1 fruit fly cellular context compared by ENCODE assay signal in genomic region chrX:4105830-4106233, dm6.
TF ChIP-seq lines count a peak whose summit lies in the region.

Gene cib (plus strand): TSS chrX:4106113.

TF ChIP-seq in whole organism, embryonic, 481 proteins besides CTCF, POLR2A, EP300 and RAD21 (continued from another document):
- TF ChIP-seq NFAT (GFP tag; IDR thresholded peaks at IDR 0.05; lab: Robert Waterston, UW) (no peak), lola (GFP tag; optimal IDR thresholded peaks at IDR 0.05; lab: Kevin White, UChicago) (no peak), Ssrp (tag; optimal IDR thresholded peaks at IDR 0.05; lab: Kevin White, UChicago) (no peak), Antp (GFP tag; optimal IDR thresholded peaks at IDR 0.05; lab: Kevin White, UChicago) (peak; percentile 10), Hr51 (GFP tag; optimal IDR thresholded peaks at IDR 0.05; lab: Kevin White, UChicago) (peak; percentile 12), CG7556 (GFP tag; optimal IDR thresholded peaks at IDR 0.05; lab: Kevin White, UChicago) (no peak), tin (GFP tag; optimal IDR thresholded peaks at IDR 0.05; lab: Kevin White, UChicago) (no peak), CG12769 (tag; optimal IDR thresholded peaks at IDR 0.05; lab: Kevin White, UChicago) (no peak), NK7.1 (GFP tag; optimal IDR thresholded peaks at IDR 0.05; lab: Kevin White, UChicago) (no peak), Lhr (GFP tag; optimal IDR thresholded peaks at IDR 0.05; lab: Kevin White, UChicago) (peak; percentile 99), ro (GFP tag; IDR thresholded peaks at IDR 0.05; lab: Robert Waterston, UW) (no peak), PHDP (tag; optimal IDR thresholded peaks at IDR 0.05; lab: Kevin White, UChicago) (peak; percentile 31), Dp (GFP tag; optimal IDR thresholded peaks at IDR 0.05; lab: Kevin White, UChicago) (peak; percentile 96), fru (optimal IDR thresholded peaks at IDR 0.05; lab: Kevin White, UChicago) (no peak), ranshi (GFP tag; IDR thresholded peaks at IDR 0.05; lab: Robert Waterston, UW) (peak; percentile 47; the same call in 1 of the 2 replicates), nom (GFP tag; optimal IDR thresholded peaks at IDR 0.05; lab: Kevin White, UChicago) (peak; percentile 49), CG13123 (GFP tag; optimal IDR thresholded peaks at IDR 0.05; lab: Kevin White, UChicago) (no peak), kah (GFP tag; optimal IDR thresholded peaks at IDR 0.05; lab: Kevin White, UChicago) (no peak), CG17361 (GFP tag; IDR thresholded peaks at IDR 0.05; lab: Robert Waterston, UW) (peak; percentile 29; the same call in 1 of the 3 replicates), Ada2b (GFP tag; IDR thresholded peaks at IDR 0.05; lab: Robert Waterston, UW) (no peak), CG12391 (tag; optimal IDR thresholded peaks at IDR 0.05; lab: Kevin White, UChicago) (peak; percentile 38), HLH54F (GFP tag; optimal IDR thresholded peaks at IDR 0.05; lab: Kevin White, UChicago) (peak; percentile 15), crc (GFP tag; optimal IDR thresholded peaks at IDR 0.05; lab: Kevin White, UChicago) (no peak), CG4404 (GFP tag; IDR thresholded peaks at IDR 0.05; lab: Robert Waterston, UW) (no peak), Adf1 (GFP tag; IDR thresholded peaks at IDR 0.05; lab: Robert Waterston, UW) (peak; percentile 37; the same call in 1 of the 2 replicates), cwo (GFP tag; optimal IDR thresholded peaks at IDR 0.05; lab: Kevin White, UChicago) (no peak), CG17829 (tag; optimal IDR thresholded peaks at IDR 0.05; lab: Kevin White, UChicago) (peak; percentile 72), tap (tag; optimal IDR thresholded peaks at IDR 0.05; lab: Kevin White, UChicago) (no peak), da (GFP tag; optimal IDR thresholded peaks at IDR 0.05; lab: Kevin White, UChicago) (no peak), gcm2 (GFP tag; optimal IDR thresholded peaks at IDR 0.05; lab: Kevin White, UChicago) (no peak), CG15514 (GFP tag; optimal IDR thresholded peaks at IDR 0.05; lab: Kevin White, UChicago) (peak; percentile 89), Dad (GFP tag; optimal IDR thresholded peaks at IDR 0.05; lab: Kevin White, UChicago) (peak; percentile 53), croc (GFP tag; conservative IDR thresholded peaks at IDR 0.05; lab: Robert Waterston, UW) (no peak), CG12104 (GFP tag; optimal IDR thresholded peaks at IDR 0.05; lab: Kevin White, UChicago) (no peak), CG11456 (GFP tag; IDR thresholded peaks at IDR 0.05; lab: Robert Waterston, UW) (0 out of 3 replicates have a peak, but pooled peaks have one; percentile 34), gt (GFP tag; IDR thresholded peaks at IDR 0.05; lab: Robert Waterston, UW) (no peak), CG9437 (GFP tag; optimal IDR thresholded peaks at IDR 0.05; lab: Kevin White, UChicago) (no peak), D19A (tag; optimal IDR thresholded peaks at IDR 0.05; lab: Kevin White, UChicago) (no peak), Opbp (GFP tag; IDR thresholded peaks at IDR 0.05; lab: Robert Waterston, UW; ENCODE audit: partially characterized antibody) (peak; percentile 89), Hey (tag; optimal IDR thresholded peaks at IDR 0.05; lab: Kevin White, UChicago) (no peak), Neu2 (GFP tag; optimal IDR thresholded peaks at IDR 0.05; lab: Kevin White, UChicago; ENCODE audit: borderline replicate concordance) (no peak), Optix (GFP tag; IDR thresholded peaks at IDR 0.05; lab: Robert Waterston, UW) (no peak), Fer1 (GFP tag; optimal IDR thresholded peaks at IDR 0.05; lab: Kevin White, UChicago) (peak; percentile 29), CG31365 (tag; optimal IDR thresholded peaks at IDR 0.05; lab: Kevin White, UChicago) (peak; percentile 11), Awh (GFP tag; IDR thresholded peaks at IDR 0.05; lab: Robert Waterston, UW) (no peak), lbe (GFP tag; optimal IDR thresholded peaks at IDR 0.05; lab: Kevin White, UChicago) (peak; percentile 42), CG13296 (GFP tag; optimal IDR thresholded peaks at IDR 0.05; lab: Kevin White, UChicago) (peak; percentile 32), slp2 (GFP tag; optimal IDR thresholded peaks at IDR 0.05; lab: Kevin White, UChicago) (no peak), Myb (GFP tag; optimal IDR thresholded peaks at IDR 0.05; lab: Kevin White, UChicago) (peak; percentile 56), sisA (GFP tag; IDR thresholded peaks at IDR 0.05; lab: Robert Waterston, UW) (no peak), CG3163 (GFP tag; optimal IDR thresholded peaks at IDR 0.05; lab: Kevin White, UChicago) (peak; percentile 26), CG12942 (GFP tag; optimal IDR thresholded peaks at IDR 0.05; lab: Kevin White, UChicago) (no peak), CG31388 (GFP tag; optimal IDR thresholded peaks at IDR 0.05; lab: Kevin White, UChicago) (no peak), Sry-β (GFP tag; optimal IDR thresholded peaks at IDR 0.05; lab: Kevin White, UChicago) (no peak), Jarid2 (GFP tag; optimal IDR thresholded peaks at IDR 0.05; lab: Kevin White, UChicago) (peak; percentile 82), CG14860 (GFP tag; IDR thresholded peaks at IDR 0.05; lab: Robert Waterston, UW; ENCODE audit: partially characterized antibody) (peak; percentile 50; the same call in 2 of the 3 replicates), CG6254 (GFP tag; optimal IDR thresholded peaks at IDR 0.05; lab: Kevin White, UChicago) (no peak), MESR4 (GFP tag; optimal IDR thresholded peaks at IDR 0.05; lab: Kevin White, UChicago) (peak; percentile 66), twi (tag; optimal IDR thresholded peaks at IDR 0.05; lab: Kevin White, UChicago) (no peak), NC2α (GFP tag; optimal IDR thresholded peaks at IDR 0.05; lab: Kevin White, UChicago) (peak; percentile 67), CG34422 (GFP tag; IDR thresholded peaks at IDR 0.05; lab: Robert Waterston, UW) (peak; percentile 28; the same call in 1 of the 3 replicates), Taf1 (GFP tag; IDR thresholded peaks at IDR 0.05; lab: Robert Waterston, UW) (no peak), dati (GFP tag; IDR thresholded peaks at IDR 0.05; lab: Robert Waterston, UW) (no peak), psq (GFP tag; optimal IDR thresholded peaks at IDR 0.05; lab: Kevin White, UChicago) (no peak), Vsx1 (GFP tag; optimal IDR thresholded peaks at IDR 0.05; lab: Kevin White, UChicago) (no peak), otp (GFP tag; IDR thresholded peaks at IDR 0.05; lab: Robert Waterston, UW) (0 out of 3 replicates have a peak, but pooled peaks have one; percentile 62), CG11695 (GFP tag; IDR thresholded peaks at IDR 0.05; lab: Robert Waterston, UW) (no peak), ken (GFP tag; IDR thresholded peaks at IDR 0.05; lab: Robert Waterston, UW) (0 out of 3 replicates have a peak, but pooled peaks have one; percentile 39), CG11398 (GFP tag; optimal IDR thresholded peaks at IDR 0.05; lab: Kevin White, UChicago) (peak; percentile 33), rib (GFP tag; IDR thresholded peaks at IDR 0.05; lab: Robert Waterston, UW) (0 out of 2 replicates have a peak, but pooled peaks have one; percentile 32), CG32532 (GFP tag; IDR thresholded peaks at IDR 0.05; lab: Robert Waterston, UW) (peak; percentile 68; the same call in 1 of the 2 replicates), C15 (GFP tag; IDR thresholded peaks at IDR 0.05; lab: Robert Waterston, UW) (no peak), CG6689 (GFP tag; IDR thresholded peaks at IDR 0.05; lab: Robert Waterston, UW) (peak; percentile 39; the same call in 1 of the 2 replicates), Rx (GFP tag; IDR thresholded peaks at IDR 0.05; lab: Robert Waterston, UW) (no peak), CG12744 (GFP tag; optimal IDR thresholded peaks at IDR 0.05; lab: Kevin White, UChicago) (peak; percentile 66), CG31224 (GFP tag; IDR thresholded peaks at IDR 0.05; lab: Robert Waterston, UW) (no peak), crp (GFP tag; optimal IDR thresholded peaks at IDR 0.05; lab: Kevin White, UChicago) (no peak), CG5180 (GFP tag; optimal IDR thresholded peaks at IDR 0.05; lab: Kevin White, UChicago) (no peak), CG17186 (GFP tag; optimal IDR thresholded peaks at IDR 0.05; lab: Kevin White, UChicago) (peak; percentile 79), esg (GFP tag; conservative IDR thresholded peaks at IDR 0.05; lab: Robert Waterston, UW) (no peak), Pdp1 (GFP tag; optimal IDR thresholded peaks at IDR 0.05; lab: Kevin White, UChicago) (peak; percentile 21 to 54), CG7928 (GFP tag; optimal IDR thresholded peaks at IDR 0.05; lab: Kevin White, UChicago) (peak; percentile 47), CG7839 (tag; optimal IDR thresholded peaks at IDR 0.05; lab: Kevin White, UChicago) (peak; percentile 26), unpg (GFP tag; optimal IDR thresholded peaks at IDR 0.05; lab: Kevin White, UChicago) (peak; percentile 22), salm (tag; optimal IDR thresholded peaks at IDR 0.05; lab: Kevin White, UChicago) (peak; percentile 25), row (GFP tag; IDR thresholded peaks at IDR 0.05; lab: Robert Waterston, UW) (peak; percentile 77), CG18476 (GFP tag; optimal IDR thresholded peaks at IDR 0.05; lab: Kevin White, UChicago) (no peak), CG8290 (GFP tag; optimal IDR thresholded peaks at IDR 0.05; lab: Kevin White, UChicago) (peak; percentile 56), CG8290 (tag; optimal IDR thresholded peaks at IDR 0.05; lab: Kevin White, UChicago) (peak; percentile 48 to 95), cad (GFP tag; optimal IDR thresholded peaks at IDR 0.05; lab: Kevin White, UChicago) (no peak), gcm (GFP tag; optimal IDR thresholded peaks at IDR 0.05; lab: Kevin White, UChicago) (peak; percentile 48), CG1832 (GFP tag; optimal IDR thresholded peaks at IDR 0.05; lab: Kevin White, UChicago) (no peak), p53 (GFP tag; optimal IDR thresholded peaks at IDR 0.05; lab: Kevin White, UChicago) (peak; percentile 70), dmrt11E (tag; optimal IDR thresholded peaks at IDR 0.05; lab: Kevin White, UChicago) (no peak), Gsc (GFP tag; IDR thresholded peaks at IDR 0.05; lab: Robert Waterston, UW) (no peak), corto (GFP tag; optimal IDR thresholded peaks at IDR 0.05; lab: Kevin White, UChicago) (no peak), jigr1 (GFP tag; IDR thresholded peaks at IDR 0.05; lab: Robert Waterston, UW) (no peak), Atf3 (GFP tag; optimal IDR thresholded peaks at IDR 0.05; lab: Kevin White, UChicago) (no peak), insv (GFP tag; optimal IDR thresholded peaks at IDR 0.05; lab: Kevin White, UChicago) (peak in 1 of 2 experiments; percentile 79), Fer3 (tag; optimal IDR thresholded peaks at IDR 0.05; lab: Kevin White, UChicago) (peak; percentile 40), CG3838 (GFP tag; optimal IDR thresholded peaks at IDR 0.05; lab: Kevin White, UChicago) (no peak), ab (GFP tag; optimal IDR thresholded peaks at IDR 0.05; lab: Kevin White, UChicago) (no peak), hb (GFP tag; IDR thresholded peaks at IDR 0.05; lab: Robert Waterston, UW; ENCODE audit: partially characterized antibody) (0 out of 3 replicates have a peak, but pooled peaks have one; percentile 52), pros (GFP tag; optimal IDR thresholded peaks at IDR 0.05; lab: Kevin White, UChicago) (no peak), Sin3A (optimal IDR thresholded peaks at IDR 0.05; lab: Kevin White, UChicago) (peak; percentile 17), CG1647 (GFP tag; optimal IDR thresholded peaks at IDR 0.05; lab: Kevin White, UChicago) (no peak), dysf (GFP tag; IDR thresholded peaks at IDR 0.05; lab: Robert Waterston, UW) (no peak; the same call in 2 of the 3 replicates), Hmx (GFP tag; optimal IDR thresholded peaks at IDR 0.05; lab: Kevin White, UChicago) (no peak), Lpt (GFP tag; optimal IDR thresholded peaks at IDR 0.05; lab: Kevin White, UChicago) (no peak), dm (GFP tag; optimal IDR thresholded peaks at IDR 0.05; lab: Kevin White, UChicago) (no peak), oc (tag; optimal IDR thresholded peaks at IDR 0.05; lab: Kevin White, UChicago) (no peak), CG15601 (tag; optimal IDR thresholded peaks at IDR 0.05; lab: Kevin White, UChicago) (peak; percentile 65), CG1602 (GFP tag; optimal IDR thresholded peaks at IDR 0.05; lab: Kevin White, UChicago) (no peak), Bgb (GFP tag; IDR thresholded peaks at IDR 0.05; lab: Robert Waterston, UW; ENCODE audit: partially characterized antibody) (peak; percentile 89), Mad (GFP tag; optimal IDR thresholded peaks at IDR 0.05; lab: Kevin White, UChicago) (peak; percentile 18), nerfin-1 (tag; optimal IDR thresholded peaks at IDR 0.05; lab: Kevin White, UChicago) (no peak), pum (GFP tag; optimal IDR thresholded peaks at IDR 0.05; lab: Kevin White, UChicago) (no peak), CG2875 (GFP tag; optimal IDR thresholded peaks at IDR 0.05; lab: Kevin White, UChicago) (peak; percentile 22), fd3F (GFP tag; optimal IDR thresholded peaks at IDR 0.05; lab: Kevin White, UChicago) (no peak), zen2 (GFP tag; IDR thresholded peaks at IDR 0.05; lab: Robert Waterston, UW; ENCODE audit: partially characterized antibody) (peak; percentile 67; the same call in 2 of the 3 replicates), phol (tag; optimal IDR thresholded peaks at IDR 0.05; lab: Kevin White, UChicago) (peak; percentile 59), B-H1 (GFP tag; IDR thresholded peaks at IDR 0.05; lab: Robert Waterston, UW) (no peak; the same call in 2 of the 3 replicates), CG15269 (tag; optimal IDR thresholded peaks at IDR 0.05; lab: Kevin White, UChicago) (peak; percentile 31), z (GFP tag; IDR thresholded peaks at IDR 0.05; lab: Robert Waterston, UW) (no peak), Scr (GFP tag; IDR thresholded peaks at IDR 0.05; lab: Robert Waterston, UW; ENCODE audit: partially characterized antibody) (peak; percentile 82), CG16815 (GFP tag; optimal IDR thresholded peaks at IDR 0.05; lab: Kevin White, UChicago) (no peak), Mes4 (GFP tag; optimal IDR thresholded peaks at IDR 0.05; lab: Kevin White, UChicago) (no peak), Camta (GFP tag; optimal IDR thresholded peaks at IDR 0.05; lab: Kevin White, UChicago) (no peak), CG1792 (GFP tag; optimal IDR thresholded peaks at IDR 0.05; lab: Kevin White, UChicago) (peak; percentile 5), CG7372 (GFP tag; IDR thresholded peaks at IDR 0.05; lab: Robert Waterston, UW) (no peak), CG11085 (GFP tag; IDR thresholded peaks at IDR 0.05; lab: Robert Waterston, UW) (no peak), CG14050 (GFP tag; IDR thresholded peaks at IDR 0.05; lab: Robert Waterston, UW) (no peak), CG13424 (tag; optimal IDR thresholded peaks at IDR 0.05; lab: Kevin White, UChicago) (peak; percentile 13)
